Fruit fly (Drosophila melanogaster): ENCODE data around the gene Rnb.

Gene Rnb

DNA sequence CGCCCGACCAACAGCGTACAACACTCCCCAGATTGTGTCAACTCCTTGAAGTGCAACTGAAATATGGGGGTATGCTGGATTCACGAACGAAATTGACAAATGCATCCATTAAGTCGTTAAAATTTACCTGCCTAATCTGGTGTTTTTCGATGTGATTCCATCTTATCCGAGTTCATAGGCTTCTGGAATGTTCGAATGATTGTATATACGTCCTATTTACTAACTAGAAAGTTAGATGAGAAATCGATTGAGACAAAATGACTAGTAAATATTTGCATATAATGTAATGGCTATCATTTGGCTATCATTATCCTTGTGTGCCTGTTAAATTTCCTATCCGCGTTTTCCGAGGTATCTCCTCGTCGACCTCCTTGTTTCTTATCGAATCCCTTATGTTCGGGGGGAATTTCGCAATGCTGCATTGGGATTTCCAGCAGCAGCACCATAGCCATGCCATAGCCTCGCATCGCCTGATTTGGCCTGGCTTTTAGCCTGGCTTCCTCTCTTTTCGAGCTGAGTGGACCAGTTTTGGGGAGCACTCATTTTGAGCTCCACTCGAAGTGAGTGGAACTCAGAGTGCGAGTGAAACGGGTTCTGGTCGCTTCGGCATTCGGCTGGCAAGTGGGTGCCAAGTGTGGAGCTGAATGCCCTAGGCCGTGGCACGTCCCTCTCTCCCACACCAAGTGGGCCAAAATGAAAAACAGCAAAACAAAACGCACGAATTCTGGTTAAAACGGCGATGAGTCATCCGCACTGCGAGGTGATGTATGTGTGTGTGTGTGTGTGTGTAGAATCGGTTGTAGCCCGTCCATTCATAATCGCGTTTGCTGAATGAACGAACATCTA, 20.8 kb downstream of the Rnb start:
- no peak for TF ChIP-seq CG17801 (GFP tag; optimal IDR thresholded peaks at IDR 0.05; ENCODE audit: partially characterized antibody)

DNA sequence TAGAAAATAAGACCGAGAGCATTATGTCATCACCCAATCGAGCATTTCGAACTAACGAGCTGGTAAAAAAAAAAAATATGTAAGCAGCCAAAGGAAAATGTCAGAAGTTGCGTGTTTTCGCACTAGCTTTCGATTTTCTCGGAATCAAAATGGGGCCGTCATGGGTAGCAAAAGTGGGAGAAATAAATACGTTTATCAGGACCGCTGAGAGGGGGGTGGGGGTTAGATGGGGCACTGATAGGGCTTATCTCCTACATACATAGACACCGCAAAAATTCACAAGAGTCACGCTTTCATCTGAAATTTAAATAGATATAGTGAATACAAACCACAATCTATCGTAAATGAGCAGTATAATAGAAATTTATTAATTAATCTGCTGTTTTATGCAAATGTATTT, 21.9 kb downstream of the Rnb start:
- TF ChIP-seq CG17801 (GFP tag; optimal IDR thresholded peaks at IDR 0.05; ENCODE audit: partially characterized antibody), result no peak

DNA sequence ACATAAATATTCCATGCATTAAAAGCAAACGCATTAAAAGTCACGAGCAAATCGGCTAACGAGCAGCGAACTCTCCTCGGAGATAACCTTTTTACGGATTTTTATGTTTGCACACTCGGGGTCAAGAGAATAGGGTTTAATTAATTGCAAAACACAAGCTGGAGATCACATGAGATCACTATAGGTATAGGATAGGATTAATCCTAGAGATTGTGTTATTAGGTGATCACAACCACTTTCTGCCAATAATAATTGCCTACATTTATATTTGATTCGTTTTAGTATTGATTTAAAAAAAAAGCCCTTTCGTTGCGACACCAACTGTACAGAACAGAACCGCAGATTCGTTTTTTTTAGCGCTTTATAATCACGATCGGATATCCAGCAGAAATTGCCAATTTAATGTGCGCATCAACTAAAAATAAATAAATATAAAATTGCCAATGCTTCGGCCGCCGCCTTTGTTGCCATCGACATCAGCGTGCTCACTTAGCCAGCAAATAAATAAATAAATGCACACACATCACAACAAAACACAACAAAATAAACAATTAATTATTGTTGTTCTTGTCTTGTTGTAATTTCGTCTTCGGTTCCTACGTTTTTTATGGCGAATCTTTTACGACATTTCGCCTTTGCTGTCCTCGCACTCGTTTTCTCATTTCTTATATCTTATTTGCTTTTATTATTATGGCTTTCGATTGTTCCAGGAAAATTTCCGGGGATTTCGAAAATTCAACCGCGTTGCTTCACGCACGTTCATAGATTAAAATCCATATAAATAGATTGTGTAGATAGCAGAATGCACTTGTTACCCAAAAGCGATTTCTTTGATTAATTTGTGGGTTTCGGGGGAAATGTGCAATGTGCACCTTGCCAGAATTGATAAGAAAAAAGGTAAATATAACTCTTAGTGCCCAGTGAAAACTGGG, 23.1 kb downstream of the Rnb start:
- TF ChIP-seq CG17801 (GFP tag; optimal IDR thresholded peaks at IDR 0.05; ENCODE audit: partially characterized antibody), result no peak

DNA sequence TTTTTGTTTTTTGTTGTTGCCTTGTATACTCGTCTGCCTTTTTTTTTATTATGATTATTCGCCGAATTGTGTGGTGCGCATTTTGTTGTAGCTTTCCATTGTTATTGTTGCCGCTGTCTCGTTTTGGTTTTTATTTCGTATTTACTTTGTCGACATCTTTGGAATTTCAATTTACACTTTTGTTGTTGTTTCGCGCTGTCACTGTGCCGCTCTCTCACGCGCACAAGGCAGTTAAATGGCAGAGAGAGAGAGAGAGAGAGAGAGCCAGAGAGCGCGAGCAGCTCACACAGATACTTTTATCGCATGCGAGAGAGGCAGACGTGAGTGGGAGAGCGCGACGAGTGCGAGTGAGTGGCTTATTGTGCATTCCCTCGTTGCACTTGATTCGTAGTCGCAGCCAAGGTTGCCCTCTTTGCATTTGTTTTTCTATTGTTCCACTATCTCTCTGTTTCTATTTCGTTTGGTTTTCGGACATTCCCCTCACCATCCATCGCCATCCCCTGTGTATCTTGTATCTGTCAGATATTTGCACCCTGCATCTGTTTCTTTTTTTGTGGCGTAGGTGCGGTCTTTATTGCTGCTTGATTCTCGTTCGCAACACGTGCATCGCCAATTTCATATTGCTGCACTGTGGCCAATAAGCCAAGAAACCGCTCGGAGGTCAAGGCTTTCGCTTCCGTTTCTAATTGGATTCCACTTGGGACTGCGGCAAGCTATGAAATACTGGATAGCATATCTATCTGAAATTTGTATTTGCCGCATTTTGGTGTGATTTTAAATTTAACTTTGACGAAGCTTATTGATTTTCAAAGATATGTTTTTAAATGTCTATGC, 24.6 kb downstream of the Rnb start:
- peak; percentile 11 for TF ChIP-seq CG17801 (GFP tag; optimal IDR thresholded peaks at IDR 0.05; ENCODE audit: partially characterized antibody)

DNA sequence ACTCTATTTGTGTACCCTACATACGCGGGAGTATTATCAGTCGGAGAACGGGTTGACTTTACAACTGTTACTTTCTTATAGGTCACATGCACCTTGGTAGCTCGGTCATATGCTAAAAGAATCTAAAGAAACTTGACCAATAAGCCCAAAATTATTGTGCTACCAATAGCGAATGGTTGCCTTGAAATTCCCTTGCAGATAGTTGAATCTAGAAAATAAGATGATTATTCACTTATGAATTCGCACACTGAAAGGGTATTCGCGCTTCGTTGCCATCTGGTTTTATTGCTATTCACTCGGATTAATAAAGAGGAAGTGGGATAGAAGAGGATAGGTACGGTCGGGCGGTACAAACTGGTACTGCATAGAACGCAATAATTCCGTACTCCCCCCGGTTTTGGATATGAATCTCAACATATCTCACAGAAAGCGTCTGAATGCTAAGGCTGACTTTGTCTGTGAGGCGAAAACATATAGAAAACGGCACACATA, 25.3 kb downstream of the Rnb start:
- TF ChIP-seq CG17801 (GFP tag; optimal IDR thresholded peaks at IDR 0.05; ENCODE audit: partially characterized antibody), result peak; percentile 69

DNA sequence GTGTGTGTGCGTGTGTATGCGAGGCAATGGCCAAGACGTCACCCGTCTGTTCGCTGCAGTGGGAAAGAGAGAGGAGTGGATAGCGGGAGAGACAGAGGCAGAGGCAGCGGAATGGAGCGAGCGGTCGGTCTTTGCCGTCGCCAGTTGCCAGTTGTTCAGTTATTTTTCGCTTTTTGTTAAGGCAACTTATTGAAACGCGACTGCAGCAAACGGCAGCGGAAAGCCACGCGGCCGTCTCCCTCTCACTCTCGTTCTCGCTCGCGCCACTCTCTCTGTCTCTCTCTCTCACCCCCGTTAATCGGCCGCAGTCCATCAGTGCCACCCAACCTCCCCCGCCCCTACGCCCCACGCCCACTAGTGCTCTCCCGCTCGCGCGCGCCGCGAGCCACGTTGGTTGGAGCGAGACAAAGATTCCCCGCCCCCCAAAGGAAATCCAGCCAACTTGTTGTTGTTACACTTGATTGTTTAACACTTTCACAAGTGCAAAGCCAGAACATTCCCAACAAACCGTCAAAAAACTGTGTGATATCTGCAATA, 26.3 kb downstream of the Rnb start:
- peak; percentile 52 for TF ChIP-seq CG17801 (GFP tag; optimal IDR thresholded peaks at IDR 0.05; ENCODE audit: partially characterized antibody)

DNA sequence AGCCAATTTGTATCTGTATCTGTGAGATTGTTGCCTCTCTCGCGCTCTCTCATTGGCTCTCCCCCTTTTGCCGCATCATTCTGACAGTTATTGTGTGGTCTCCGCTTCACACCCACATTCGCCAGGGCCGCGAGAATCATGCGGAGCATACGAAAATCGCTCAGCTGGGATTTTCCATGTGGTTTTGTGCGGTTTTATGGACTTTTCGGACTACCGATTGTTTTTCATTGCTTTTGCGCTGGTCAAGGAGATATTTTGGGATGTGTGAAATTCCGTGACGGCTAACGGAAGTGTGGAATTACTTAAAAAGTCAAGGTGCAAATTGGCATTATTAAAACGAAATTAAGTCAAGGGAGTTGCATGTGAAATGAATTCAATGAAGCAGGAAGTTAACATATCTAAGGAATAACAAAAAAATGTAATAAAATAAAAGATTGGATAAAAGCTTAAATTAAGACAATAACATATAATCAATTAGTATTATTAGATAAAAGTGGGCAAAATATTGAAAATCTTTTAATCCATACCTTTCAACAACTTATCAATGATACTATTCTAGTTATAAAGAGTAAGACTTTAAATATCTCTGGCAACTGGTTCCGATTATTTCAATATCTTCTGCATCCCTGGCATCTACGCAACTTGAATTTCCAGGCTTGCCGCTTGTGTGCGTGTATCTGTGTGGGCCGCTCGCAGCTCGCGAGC, 26.9 kb downstream of the Rnb start:
- TF ChIP-seq CG17801 (GFP tag; optimal IDR thresholded peaks at IDR 0.05; ENCODE audit: partially characterized antibody), result no peak

DNA sequence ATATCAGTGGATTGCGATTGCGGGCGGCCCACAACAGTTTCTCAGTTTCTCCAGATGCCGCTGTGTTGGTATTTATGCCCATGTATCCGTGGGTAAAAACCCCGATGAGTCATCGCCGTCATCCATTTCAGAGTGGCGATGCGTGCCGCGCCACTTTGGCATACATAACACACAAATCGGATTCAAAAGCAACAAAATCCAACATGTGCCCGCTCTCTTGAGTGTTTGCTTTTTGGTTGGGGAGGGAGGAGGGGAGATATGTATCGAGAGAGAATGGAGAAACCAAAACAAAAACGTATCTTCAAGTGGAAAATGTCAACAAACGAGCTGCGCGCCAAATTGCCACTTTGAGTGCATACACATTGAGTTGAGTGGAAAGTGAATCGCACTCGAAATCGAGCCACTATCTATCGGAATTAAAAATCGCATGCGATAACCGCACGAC, 27.5 kb downstream of the Rnb start:
- no peak for TF ChIP-seq CG17801 (GFP tag; optimal IDR thresholded peaks at IDR 0.05; ENCODE audit: partially characterized antibody)

DNA sequence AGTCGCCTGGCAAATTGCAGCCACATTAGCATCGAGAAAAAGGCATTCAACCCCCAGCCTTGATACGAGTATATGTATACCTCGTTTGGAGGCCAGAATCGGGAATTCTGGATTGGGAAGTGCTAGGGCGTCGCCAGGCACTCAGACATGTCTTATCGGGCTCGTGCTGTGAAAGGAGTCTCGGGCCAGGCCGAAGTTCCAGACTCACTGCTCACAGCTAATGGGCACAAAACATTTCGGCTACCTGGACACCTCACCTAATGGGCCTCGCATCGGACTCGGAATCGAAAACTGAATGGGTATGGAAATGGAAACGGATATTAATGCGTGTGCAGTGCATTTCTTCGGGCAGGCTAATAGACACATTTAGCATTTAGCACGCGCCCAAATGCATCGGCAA, 28.2 kb downstream of the Rnb start:
- no peak for TF ChIP-seq CG17801 (GFP tag; optimal IDR thresholded peaks at IDR 0.05; ENCODE audit: partially characterized antibody)

DNA sequence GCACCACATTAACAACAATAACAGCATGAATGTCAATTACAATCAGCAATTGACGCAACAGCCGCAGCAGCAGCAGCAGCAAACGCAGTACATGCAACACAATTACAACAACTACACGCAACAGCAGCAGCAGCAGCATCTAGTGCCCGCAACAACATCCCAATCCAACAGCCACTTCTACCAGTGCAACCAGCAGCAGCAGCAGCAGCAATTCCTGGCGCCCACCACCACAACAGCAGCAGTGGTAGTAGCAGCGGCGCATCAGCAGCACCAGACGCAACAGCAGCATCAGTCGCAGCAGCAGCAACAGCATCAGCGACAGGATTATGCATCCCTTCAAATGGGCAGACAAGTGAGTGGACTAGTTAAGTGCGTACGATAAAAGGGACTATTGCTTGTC, 31.9 kb downstream of the Rnb start:
- TF ChIP-seq CG17801 (GFP tag; optimal IDR thresholded peaks at IDR 0.05; ENCODE audit: partially characterized antibody), result no peak

DNA sequence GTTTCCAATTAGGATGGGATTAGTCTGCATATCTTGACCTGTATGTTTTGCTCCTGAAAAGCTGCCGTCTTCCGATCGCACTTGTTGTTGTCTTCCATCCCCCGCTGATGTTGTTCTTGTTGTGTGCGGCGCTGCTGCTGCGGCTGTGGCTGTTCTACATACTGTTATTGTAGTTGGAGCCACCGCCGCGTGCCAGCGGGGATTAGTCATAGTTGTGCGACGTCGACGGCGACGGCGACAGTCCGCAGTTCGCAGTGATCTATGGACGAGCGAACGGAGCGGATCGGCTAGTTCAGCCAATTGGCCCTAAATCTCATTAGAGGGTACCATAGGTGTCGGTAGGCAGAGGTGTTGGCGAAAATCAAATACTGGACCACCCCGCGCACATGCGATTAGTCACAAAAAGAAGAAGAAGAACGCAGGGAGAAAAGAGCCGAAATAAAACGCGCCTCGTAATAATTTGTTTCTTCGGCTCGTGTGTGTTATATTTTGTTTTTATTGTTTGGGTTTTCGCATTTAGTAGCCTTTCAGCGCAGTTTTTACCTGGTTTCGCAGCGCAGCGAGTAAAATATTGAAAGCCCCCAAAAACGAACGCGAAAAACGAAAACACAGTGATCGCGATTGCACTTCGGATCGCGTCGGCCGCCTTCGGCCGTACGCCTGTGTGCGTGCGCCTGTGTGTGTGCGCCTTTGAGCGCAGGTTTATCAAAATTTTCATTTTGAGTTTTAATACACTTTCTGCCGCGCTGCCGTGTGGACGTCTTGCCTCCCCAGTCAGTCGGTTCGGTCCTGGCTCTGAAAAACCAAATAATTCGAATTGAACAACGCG, 33.7 kb downstream of the Rnb start, which contains the start of gene kay:
Gene kay (plus strand): TSS at position 729 of the 829 bp plus-strand sequence.
- no peak for TF ChIP-seq CG17801 (GFP tag; optimal IDR thresholded peaks at IDR 0.05; ENCODE audit: partially characterized antibody)

DNA sequence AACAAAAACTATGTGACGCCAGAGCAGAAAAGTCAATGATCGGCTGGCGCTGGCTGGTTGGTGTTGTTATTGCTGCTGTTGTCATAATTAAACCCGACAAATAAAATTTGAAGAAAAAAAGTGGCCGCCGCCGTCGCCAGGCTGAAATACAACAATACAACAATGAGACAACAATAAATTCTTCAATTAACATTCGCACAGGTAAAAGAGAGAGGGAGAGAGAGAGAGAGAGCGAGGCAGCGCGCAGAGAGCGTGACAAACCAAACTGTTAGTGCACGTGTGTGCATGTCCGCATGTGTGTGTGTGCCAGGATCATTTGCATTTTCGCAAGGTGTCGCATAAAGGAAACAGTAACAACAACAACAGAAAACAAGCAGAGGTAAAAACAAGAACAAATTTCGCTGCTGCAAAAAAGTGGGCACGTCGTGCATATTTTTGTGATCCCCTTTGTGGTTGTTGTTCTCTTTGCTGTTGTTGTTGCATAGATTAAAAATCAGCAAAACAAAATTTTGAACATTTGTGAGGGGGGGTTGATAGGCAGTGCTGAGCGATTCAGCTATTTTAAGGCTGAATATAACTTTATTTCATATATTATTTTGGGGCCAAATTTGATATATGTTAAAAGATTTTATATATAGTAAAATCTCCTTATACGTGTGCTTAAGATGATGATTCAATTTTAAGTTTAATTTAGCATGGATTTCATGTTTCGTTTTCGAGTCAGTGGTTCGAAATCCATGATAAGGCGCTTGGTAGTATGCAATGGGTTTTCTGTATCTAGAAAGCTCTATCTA, 34.7 kb downstream of the Rnb start:
- TF ChIP-seq CG17801 (GFP tag; optimal IDR thresholded peaks at IDR 0.05; ENCODE audit: partially characterized antibody), result no peak
